Fruit fly (Drosophila melanogaster) whole organism, embryonic: ENCODE data around the gene CG33298.

Experiments used
- B-H1 ChIP-seq: fragments of 200-800 bp; sonication (Bioruptor generic); IDR thresholded peaks from 3 replicates; pipeline ENCODE4 v1.3.6; 2022; ENCODE audit warnings: missing biosample characterization, missing genetic modification characterization
- B-H2 ChIP-seq: fragments of 200-800 bp; sonication (Bioruptor generic); optimal IDR thresholded peaks from 2 replicates; lab custom pipeline; 2018; ENCODE audit warnings: missing biosample characterization, mild to moderate bottlenecking, missing genetic modification characterization
- C15 ChIP-seq: fragments of 200-800 bp; sonication (Bioruptor generic); IDR thresholded peaks from 3 replicates; pipeline ENCODE4 v1.3.6; 2022; ENCODE audit warnings: missing biosample characterization, missing genetic modification characterization
- CG10321 ChIP-seq: fragments of 200-800 bp; sonication (Bioruptor generic); IDR thresholded peaks from 2 replicates; pipeline ENCODE4 v1.3.6; 2022; ENCODE audit warnings: missing biosample characterization, missing genetic modification characterization
- CG10366 ChIP-seq: fragments of 200-800 bp; sonication (Bioruptor generic); IDR thresholded peaks from 2 replicates; pipeline ENCODE4 v1.3.6; 2022; ENCODE audit warnings: missing biosample characterization, missing genetic modification characterization
- CG14667 ChIP-seq: fragments of 200-800 bp; sonication (Bioruptor generic); IDR thresholded peaks from 2 replicates; pipeline ENCODE4 v1.3.6; 2022; ENCODE audit warnings: missing biosample characterization, missing genetic modification characterization
- CG15479 ChIP-seq: fragments of 200-800 bp; sonication (Bioruptor generic); optimal IDR thresholded peaks from 3 replicates; lab custom pipeline; 2019; ENCODE audit warnings: missing biosample characterization, mild to moderate bottlenecking, missing genetic modification characterization, moderate library complexity
- CG15696 ChIP-seq: fragments of 200-800 bp; sonication (Bioruptor generic); optimal IDR thresholded peaks from 2 replicates; lab custom pipeline; 2019; ENCODE audit warnings: missing biosample characterization, mild to moderate bottlenecking, missing genetic modification characterization, moderate library complexity
- CG17385 ChIP-seq: fragments of 200-800 bp; sonication (Bioruptor generic); optimal IDR thresholded peaks from 3 replicates; lab custom pipeline; 2018; ENCODE audit warnings: missing biosample characterization, mild to moderate bottlenecking, missing genetic modification characterization
- CG1792 ChIP-seq: fragments of 200-800 bp; sonication (Bioruptor generic); optimal IDR thresholded peaks from 2 replicates; lab custom pipeline; 2016; ENCODE audit warnings: missing biosample characterization, missing genetic modification characterization
- CG18619 ChIP-seq: fragments of 200-800 bp; sonication (Bioruptor generic); optimal IDR thresholded peaks from 3 replicates; lab custom pipeline; 2017; ENCODE audit warnings: missing biosample characterization, mild to moderate bottlenecking, missing genetic modification characterization
- CG2202 ChIP-seq: fragments of 200-800 bp; sonication (Bioruptor generic); optimal IDR thresholded peaks from 2 replicates; lab custom pipeline; 2018; ENCODE audit warnings: missing biosample characterization, mild to moderate bottlenecking, missing genetic modification characterization
- CG34422 ChIP-seq: fragments of 200-800 bp; sonication (Bioruptor generic); IDR thresholded peaks from 3 replicates; pipeline ENCODE4 v1.3.6; 2022; ENCODE audit warnings: missing biosample characterization, missing genetic modification characterization
- CG4730 ChIP-seq: fragments of 200-800 bp; sonication (Bioruptor generic); IDR thresholded peaks from 2 replicates; pipeline ENCODE4 v1.3.6; 2022; ENCODE audit warnings: missing biosample characterization, missing genetic modification characterization
- CG8765 ChIP-seq: fragments of 200-800 bp; sonication (Bioruptor generic); IDR thresholded peaks from 2 replicates; pipeline ENCODE4 v1.3.6; 2022; ENCODE audit warnings: missing biosample characterization, missing genetic modification characterization
- Drgx ChIP-seq: fragments of 200-800 bp; sonication (Bioruptor generic); IDR thresholded peaks from 2 replicates; pipeline ENCODE4 v1.3.6; 2022; ENCODE audit warnings: missing biosample characterization, missing genetic modification characterization
- Elba2 ChIP-seq: fragments of 200-800 bp; sonication (Bioruptor generic); optimal IDR thresholded peaks from 3 replicates; lab custom pipeline; 2016; ENCODE audit warnings: missing biosample characterization, missing genetic modification characterization
- Ets65A ChIP-seq: fragments of 200-800 bp; sonication (Bioruptor generic); peaks from one replicate; lab custom pipeline; 2016; ENCODE audit warnings: missing biosample characterization, missing genetic modification characterization
- Fer3 ChIP-seq: fragments of 200-800 bp; sonication (Bioruptor generic); optimal IDR thresholded peaks from 2 replicates; lab custom pipeline; 2018; ENCODE audit warnings: missing biosample characterization, mild to moderate bottlenecking, missing genetic modification characterization, moderate library complexity
- Lpt ChIP-seq: fragments of >200 bp; optimal IDR thresholded peaks from 2 replicates; lab custom pipeline; 2018; ENCODE audit warnings: missing biosample characterization, missing genetic modification characterization
- Max ChIP-seq: fragments of 200-800 bp; sonication (Bioruptor generic); optimal IDR thresholded peaks from 2 replicates; lab custom pipeline; 2016; ENCODE audit warnings: missing biosample characterization, mild to moderate bottlenecking, missing genetic modification characterization
- NK7.1 ChIP-seq: fragments of 200-800 bp; sonication (Bioruptor generic); optimal IDR thresholded peaks from 3 replicates; lab custom pipeline; 2016; ENCODE audit warnings: missing biosample characterization, missing genetic modification characterization
- Nf-YB ChIP-seq: fragments of 200-800 bp; sonication (Bioruptor generic); optimal IDR thresholded peaks from 3 replicates; lab custom pipeline; 2019; ENCODE audit warnings: missing biosample characterization, mild to moderate bottlenecking, missing genetic modification characterization, moderate library complexity
- Optix ChIP-seq: fragments of 200-800 bp; sonication (Bioruptor generic); IDR thresholded peaks from 3 replicates; pipeline ENCODE4 v1.3.6; 2022; ENCODE audit warnings: missing biosample characterization, missing genetic modification characterization
- Poxn ChIP-seq: fragments of 200-800 bp; sonication (Bioruptor generic); IDR thresholded peaks from 2 replicates; pipeline ENCODE4 v1.3.6; 2022; ENCODE audit warnings: missing biosample characterization, missing genetic modification characterization
- Ptx1 ChIP-seq: fragments of 200-800 bp; sonication (Bioruptor generic); IDR thresholded peaks from 2 replicates; pipeline ENCODE4 v1.3.6; 2022; ENCODE audit warnings: missing biosample characterization, missing genetic modification characterization
- Rfx ChIP-seq: fragments of 200-800 bp; sonication (Bioruptor generic); IDR thresholded peaks from 2 replicates; pipeline ENCODE4 v1.3.6; 2022; ENCODE audit warnings: missing biosample characterization, missing genetic modification characterization
- Usf ChIP-seq: fragments of 200-800 bp; sonication (Bioruptor generic); optimal IDR thresholded peaks from 2 replicates; lab custom pipeline; 2017; ENCODE audit warnings: missing genotype, missing biosample characterization, missing genetic modification characterization
- YL-1 ChIP-seq: fragments of 200-800 bp; sonication (Bioruptor generic); optimal IDR thresholded peaks from 3 replicates; lab custom pipeline; 2017; ENCODE audit warnings: missing biosample characterization, mild to moderate bottlenecking, missing genetic modification characterization
- al ChIP-seq: fragments of 200-800 bp; sonication (Bioruptor generic); IDR thresholded peaks from 2 replicates; pipeline ENCODE4 v1.3.6; 2022; ENCODE audit warnings: missing biosample characterization, missing genetic modification characterization
- amos ChIP-seq: fragments of 200-800 bp; sonication (Bioruptor generic); IDR thresholded peaks from 2 replicates; pipeline ENCODE4 v1.3.6; 2022; ENCODE audit warnings: missing biosample characterization, missing genetic modification characterization; ENCODE audit not compliant: partially characterized antibody
- bab2 ChIP-seq: fragments of 200-800 bp; sonication (Bioruptor generic); optimal IDR thresholded peaks from 2 replicates; lab custom pipeline; 2016; ENCODE audit warnings: missing biosample characterization, missing genetic modification characterization
- disco-r ChIP-seq: fragments of 200-800 bp; sonication (Bioruptor generic); optimal IDR thresholded peaks from 2 replicates; lab custom pipeline; 2016; ENCODE audit warnings: missing biosample characterization, missing genetic modification characterization
- eyg ChIP-seq: fragments of 200-800 bp; sonication (Bioruptor generic); optimal IDR thresholded peaks from 3 replicates; lab custom pipeline; 2016; ENCODE audit warnings: missing biosample characterization, missing genetic modification characterization
- ham ChIP-seq: fragments of 200-800 bp; sonication (Bioruptor generic); IDR thresholded peaks from 2 replicates; pipeline ENCODE4 v1.3.6; 2022; ENCODE audit warnings: missing biosample characterization, missing genetic modification characterization
- ind ChIP-seq: fragments of 200-800 bp; sonication (Bioruptor generic); optimal IDR thresholded peaks from 3 replicates; lab custom pipeline; 2016; ENCODE audit warnings: missing biosample characterization, missing genetic modification characterization
- inv ChIP-seq: fragments of 200-800 bp; sonication (Bioruptor generic); IDR thresholded peaks from 2 replicates; pipeline ENCODE4 v1.3.6; 2022; ENCODE audit warnings: missing biosample characterization, missing genetic modification characterization; ENCODE audit not compliant: partially characterized antibody
- jumu ChIP-seq: fragments of 200-800 bp; sonication (Bioruptor generic); optimal IDR thresholded peaks from 3 replicates; lab custom pipeline; 2016; ENCODE audit warnings: missing biosample characterization, missing genetic modification characterization
- lmd ChIP-seq: fragments of 200-800 bp; sonication (Bioruptor generic); IDR thresholded peaks from 2 replicates; pipeline ENCODE4 v1.3.6; 2022; ENCODE audit warnings: missing biosample characterization, missing genetic modification characterization
- odd ChIP-seq: fragments of 200-800 bp; sonication (Bioruptor generic); optimal IDR thresholded peaks from 2 replicates; lab custom pipeline; 2017; ENCODE audit warnings: missing biosample characterization, mild to moderate bottlenecking, missing genetic modification characterization
- pb ChIP-seq: fragments of 200-800 bp; sonication (Bioruptor generic); optimal IDR thresholded peaks from 3 replicates; lab custom pipeline; 2016; ENCODE audit warnings: missing biosample characterization, missing genetic modification characterization
- ranshi ChIP-seq: fragments of 200-800 bp; sonication (Bioruptor generic); IDR thresholded peaks from 2 replicates; pipeline ENCODE4 v1.3.6; 2022; ENCODE audit warnings: missing biosample characterization, missing genetic modification characterization
- row ChIP-seq: fragments of 200-800 bp; sonication (Bioruptor generic); IDR thresholded peaks from 3 replicates; pipeline ENCODE4 v1.3.6; 2022; ENCODE audit warnings: missing biosample characterization, missing genetic modification characterization
- sc ChIP-seq, 3 experiments: fragments of >200 bp in 2 of 3; fragments of 200-800 bp in 1 of 3; sonication (Bioruptor generic) in 1 of 3; optimal IDR thresholded peaks; 2 replicates in 2 of 3; 3 replicates in 1 of 3; lab custom pipeline; 2017; ENCODE audit warnings: mild to moderate bottlenecking in 1 of 3, missing biosample characterization in 1 of 3, missing genetic modification characterization in 1 of 3, missing genetic modification reagents in 1 of 3
- sisA ChIP-seq: fragments of 200-800 bp; sonication (Bioruptor generic); IDR thresholded peaks from 2 replicates; pipeline ENCODE4 v1.3.6; 2022; ENCODE audit warnings: missing biosample characterization, missing genetic modification characterization
- slp2 ChIP-seq: fragments of 200-800 bp; sonication (Bioruptor generic); optimal IDR thresholded peaks from 2 replicates; lab custom pipeline; 2016; ENCODE audit warnings: missing biosample characterization, missing genetic modification characterization
- sug ChIP-seq: fragments of 200-800 bp; optimal IDR thresholded peaks from 2 replicates; lab custom pipeline; 2019; ENCODE audit warnings: missing biosample characterization, mild to moderate bottlenecking, missing genetic modification characterization, moderate library complexity
- vfl ChIP-seq: fragments of 200-800 bp; sonication (Bioruptor generic); optimal IDR thresholded peaks from 2 replicates; lab custom pipeline; 2016; ENCODE audit warnings: missing biosample characterization, missing genetic modification characterization
- z ChIP-seq: fragments of 200-800 bp; sonication (Bioruptor generic); IDR thresholded peaks from 3 replicates; pipeline ENCODE4 v1.3.6; 2022; ENCODE audit warnings: missing biosample characterization, missing genetic modification characterization
- zen ChIP-seq: fragments of 200-800 bp; sonication (Bioruptor generic); optimal IDR thresholded peaks from 3 replicates; lab custom pipeline; 2018; ENCODE audit warnings: missing biosample characterization, mild to moderate bottlenecking, missing genetic modification characterization, moderate library complexity
- zen2 ChIP-seq: fragments of 200-800 bp; sonication (Bioruptor generic); IDR thresholded peaks from 3 replicates; pipeline ENCODE4 v1.3.6; 2022; ENCODE audit warnings: missing biosample characterization, missing genetic modification characterization; ENCODE audit not compliant: partially characterized antibody

The CG33298 gene

dm6 chr2L:9502786-9503443 is 7.6 kb downstream of the CG33298 start (continued):
- TF ChIP-seq CG15696 (tag; lab: Kevin White, UChicago) (no peak), Poxn (GFP tag; lab: Robert Waterston, UW) (no peak), odd (peak; percentile 68), z (GFP tag; lab: Robert Waterston, UW) (no peak), lmd (GFP tag; lab: Robert Waterston, UW) (peak; percentile 80), NK7.1 (GFP tag; lab: Kevin White, UChicago) (no peak), CG10321 (GFP tag; lab: Robert Waterston, UW) (no peak; the same call in 1 of the 2 replicates), Rfx (GFP tag; lab: Robert Waterston, UW) (peak; percentile 83), CG34422 (GFP tag; lab: Robert Waterston, UW) (peak; percentile 77), CG17385 (GFP tag; lab: Kevin White, UChicago) (peak; percentile 77), vfl (no peak), Ptx1 (peak; percentile 84), B-H2 (GFP tag; lab: Kevin White, UChicago) (no peak), CG1792 (no peak), YL-1 (GFP tag; lab: Kevin White, UChicago) (peak; percentile 32), eyg (GFP tag; lab: Kevin White, UChicago) (no peak), B-H1 (GFP tag; lab: Robert Waterston, UW) (peak; percentile 71; the same call in 2 of the 3 replicates), ranshi (GFP tag; lab: Robert Waterston, UW) (peak; percentile 76; the same call in 1 of the 2 replicates), zen2 (GFP tag; lab: Robert Waterston, UW) (no peak), pb (GFP tag; lab: Kevin White, UChicago) (no peak), CG18619 (GFP tag; lab: Kevin White, UChicago) (peak; percentile 59), inv (GFP tag; lab: Robert Waterston, UW) (no peak), jumu (GFP tag; lab: Kevin White, UChicago) (peak; percentile 19), CG2202 (no peak), Drgx (GFP tag; lab: Robert Waterston, UW) (peak; percentile 43; the same call in 1 of the 2 replicates), Lpt (GFP tag; lab: Kevin White, UChicago) (no peak), CG4730 (GFP tag; lab: Robert Waterston, UW) (peak; percentile 74), slp2 (GFP tag; lab: Kevin White, UChicago) (no peak), CG14667 (GFP tag; lab: Robert Waterston, UW) (no peak; the same call in 1 of the 2 replicates), Nf-YB (GFP tag; lab: Kevin White, UChicago) (peak; percentile 28), Optix (GFP tag; lab: Robert Waterston, UW) (peak; percentile 53; the same call in 1 of the 3 replicates), ind (GFP tag; lab: Kevin White, UChicago) (peak; percentile 43), al (GFP tag; lab: Robert Waterston, UW) (peak; percentile 68), Elba2 (no peak), sug (tag; lab: Kevin White, UChicago) (peak; percentile 17), amos (GFP tag; lab: Robert Waterston, UW) (no peak), C15 (GFP tag; lab: Robert Waterston, UW) (0 out of 3 replicates have a peak, but pooled peaks have one; percentile 40), disco-r (no peak), Usf (GFP tag; lab: Kevin White, UChicago) (peak; percentile 24), CG15479 (GFP tag; lab: Kevin White, UChicago) (no peak), sc (optimal IDR thresholded peaks at IDR 0.05; lab: Kevin White, UChicago) (no peak), sc (GFP tag; optimal IDR thresholded peaks at IDR 0.05; lab: Kevin White, UChicago) (peak; percentile 51), zen (no peak), ham (0 out of 2 replicates have a peak, but pooled peaks have one; percentile 27), CG8765 (no peak), row (GFP tag; lab: Robert Waterston, UW) (peak; percentile 88), sisA (GFP tag; lab: Robert Waterston, UW) (peak; percentile 79), CG10366 (GFP tag; lab: Robert Waterston, UW) (peak; percentile 82), Fer3 (peak; percentile 59), Ets65A (GFP tag; lab: Kevin White, UChicago) (no peak), Max (GFP tag; lab: Kevin White, UChicago) (no peak), bab2 (GFP tag; lab: Kevin White, UChicago) (no peak)
